Worm (Caenorhabditis elegans): ENCODE measurements around the gene ddn-3.

DNA sequence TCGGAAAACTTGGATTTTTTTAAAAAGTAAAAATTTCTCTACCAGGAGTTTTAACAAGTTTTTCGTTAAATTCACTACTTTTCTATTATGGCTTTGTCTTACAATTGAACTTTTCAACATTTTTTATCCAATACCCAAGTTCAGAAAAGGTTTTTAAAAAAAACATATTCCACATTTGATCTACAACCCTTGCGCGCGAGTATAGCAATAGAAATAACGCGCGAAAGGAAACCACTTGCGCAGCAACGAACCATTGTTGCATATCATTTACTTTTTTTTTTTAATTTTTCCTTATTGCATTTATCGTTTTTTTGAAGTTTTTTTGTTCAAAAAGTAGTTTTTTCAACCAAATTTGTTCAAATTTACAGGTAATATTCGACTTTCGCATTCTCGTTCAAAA lies 25.2 kb downstream of the ddn-3 start, which contains the start of gene F40G12.11:
- TF ChIP-seq pha-4 (tag; optimal IDR thresholded peaks at IDR 0.05) (no peak), snpc-4 (tag; optimal IDR thresholded peaks at IDR 0.05) (no peak), egl-27 (tag; optimal IDR thresholded peaks at IDR 0.05) (no peak), nhr-77 (tag; optimal IDR thresholded peaks at IDR 0.05) (no peak), unc-62 (GFP tag; optimal IDR thresholded peaks at IDR 0.05) (no peak), ceh-82 (tag; optimal IDR thresholded peaks at IDR 0.05) (no peak), jun-1 (tag; optimal IDR thresholded peaks at IDR 0.05) (no peak), ama-1 (optimal IDR thresholded peaks at IDR 0.05) (no peak), nfya-1 (tag; optimal IDR thresholded peaks at IDR 0.05; ENCODE audit: insufficient read depth) (no peak)
